Worm (Caenorhabditis elegans): ENCODE measurements around the gene Y62H9A.16.
A peak's percentile ranks its signal among the peaks of the same experiment; 100 is the strongest.

The Y62H9A.16 gene

ce11 chrX:11948184-11948894 is 30.2 kb downstream of the Y62H9A.16 start, which contains the start of gene lsd-1:
Gene lsd-1, plus strand, starts transcription at chrX:11948844.
- no peak for TF ChIP-seq aly-2 (tag; optimal IDR thresholded peaks at IDR 0.05)
- peak; percentile 64 for TF ChIP-seq hmg-11 (tag; optimal IDR thresholded peaks at IDR 0.05)
- no peak for TF ChIP-seq skn-1 (tag; optimal IDR thresholded peaks at IDR 0.05)
- TF ChIP-seq elt-2 (tag; optimal IDR thresholded peaks at IDR 0.05): peak; percentile 6
- no peak for TF ChIP-seq nhr-12 (tag; optimal IDR thresholded peaks at IDR 0.05)
- TF ChIP-seq unc-39 (tag; optimal IDR thresholded peaks at IDR 0.05): no peak
- peak; percentile 50 for TF ChIP-seq pha-4 (tag; optimal IDR thresholded peaks at IDR 0.05)
- TF ChIP-seq ceh-16 (tag; optimal IDR thresholded peaks at IDR 0.05): no peak

DNA sequence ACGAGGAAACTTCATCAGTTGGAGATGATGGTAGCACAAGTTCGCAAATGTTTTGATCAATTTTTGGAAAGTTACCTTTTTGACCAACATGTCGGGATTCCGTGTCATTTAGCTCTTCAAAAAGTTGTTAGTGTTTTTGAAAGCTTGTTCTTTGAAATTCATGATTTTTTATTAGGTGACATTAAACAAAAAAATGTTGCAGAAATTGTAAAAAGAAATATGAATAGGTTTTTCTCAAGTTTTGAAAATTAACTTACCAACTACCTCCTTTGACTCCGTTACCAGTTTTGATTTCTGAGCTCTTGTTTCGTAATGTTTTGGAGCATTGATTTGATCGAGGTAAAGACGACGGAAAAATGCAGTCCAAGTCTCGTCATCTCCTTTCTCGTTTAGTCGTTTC is 34.0 kb downstream of the Y62H9A.16 start:
- TF ChIP-seq elt-1 (tag; optimal IDR thresholded peaks at IDR 0.05): no peak
- no peak for TF ChIP-seq fkh-2 (tag; optimal IDR thresholded peaks at IDR 0.05)
- no peak for TF ChIP-seq sea-2 (GFP tag; optimal IDR thresholded peaks at IDR 0.05)
- no peak for TF ChIP-seq lsy-12 (tag; optimal IDR thresholded peaks at IDR 0.05)
- no peak for TF ChIP-seq daf-12 (tag; optimal IDR thresholded peaks at IDR 0.05)
- no peak for TF ChIP-seq unc-39 (tag; optimal IDR thresholded peaks at IDR 0.05)
- no peak for TF ChIP-seq nhr-67 (tag; optimal IDR thresholded peaks at IDR 0.05)
- no peak for TF ChIP-seq nhr-28 (tag; optimal IDR thresholded peaks at IDR 0.05)
- TF ChIP-seq nhr-12 (tag; optimal IDR thresholded peaks at IDR 0.05): no peak
- no peak for TF ChIP-seq fkh-10 (GFP tag; optimal IDR thresholded peaks at IDR 0.05)
- no peak for TF ChIP-seq skn-1 (tag; optimal IDR thresholded peaks at IDR 0.05)

- TF ChIP-seq ceh-82 (tag; optimal IDR thresholded peaks at IDR 0.05): no peak
- TF ChIP-seq daf-12 (tag; optimal IDR thresholded peaks at IDR 0.05): no peak
- TF ChIP-seq unc-62 (GFP tag; optimal IDR thresholded peaks at IDR 0.05): no peak
Measured at ce11 chrX:11953229-11953628, 35.1 kb downstream of the Y62H9A.16 start, which contains the start of gene T08D10.4. Gene T08D10.4, minus strand, starts transcription at chrX:11953329.

ce11 chrX:11955125-11955524 is 37.0 kb downstream of the Y62H9A.16 start, which contains the start of gene T08D10.3:
Gene T08D10.3, plus strand, starts transcription at chrX:11955425.
- TF ChIP-seq pqm-1 (tag; optimal IDR thresholded peaks at IDR 0.05) (no peak), lin-39 (tag; optimal IDR thresholded peaks at IDR 0.05) (no peak), aly-2 (tag; optimal IDR thresholded peaks at IDR 0.05) (no peak), ceh-16 (tag; optimal IDR thresholded peaks at IDR 0.05) (no peak), egl-5 (tag; optimal IDR thresholded peaks at IDR 0.05) (no peak), nhr-43 (tag; optimal IDR thresholded peaks at IDR 0.05; ENCODE audit: poor library complexity, severe bottlenecking) (no peak), nhr-25 (tag; optimal IDR thresholded peaks at IDR 0.05) (no peak), nhr-12 (tag; optimal IDR thresholded peaks at IDR 0.05) (no peak), fos-1 (tag; optimal IDR thresholded peaks at IDR 0.05) (no peak), lin-15B (tag; optimal IDR thresholded peaks at IDR 0.05) (no peak), pha-4 (tag; optimal IDR thresholded peaks at IDR 0.05) (no peak), fkh-2 (tag; optimal IDR thresholded peaks at IDR 0.05) (no peak), hmg-11 (tag; optimal IDR thresholded peaks at IDR 0.05) (no peak), eor-1 (tag; optimal IDR thresholded peaks at IDR 0.05) (no peak), nfya-1 (tag; optimal IDR thresholded peaks at IDR 0.05; ENCODE audit: insufficient read depth) (no peak), nhr-77 (tag; optimal IDR thresholded peaks at IDR 0.05) (no peak), skn-1 (tag; optimal IDR thresholded peaks at IDR 0.05) (no peak), snpc-4 (tag; optimal IDR thresholded peaks at IDR 0.05) (no peak), sea-2 (GFP tag; optimal IDR thresholded peaks at IDR 0.05) (no peak), nhr-237 (tag; optimal IDR thresholded peaks at IDR 0.05) (no peak)

DNA sequence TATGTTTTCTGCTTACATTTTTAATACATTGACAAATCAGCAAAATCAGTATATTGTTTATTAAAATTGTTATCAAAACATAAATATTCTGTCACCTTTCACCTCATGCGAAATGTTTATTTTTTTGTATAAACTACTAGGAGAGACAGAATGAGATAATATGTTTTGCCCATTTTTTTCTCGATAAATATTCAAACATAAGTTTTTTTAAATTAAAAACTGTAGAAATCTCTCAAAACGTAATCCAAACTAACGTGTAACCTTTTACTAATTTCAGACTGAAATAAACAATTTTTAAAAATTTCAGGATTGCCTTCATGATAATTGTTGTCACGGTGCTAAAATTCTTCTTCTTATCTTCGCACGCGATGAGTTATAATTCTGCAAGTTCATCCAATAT is 39.2 kb downstream of the Y62H9A.16 start, which contains the start of gene T08D10.5:
Gene T08D10.5, plus strand, starts transcription at position 301 of the 400 bp plus-strand sequence.
- TF ChIP-seq elt-3 (tag; optimal IDR thresholded peaks at IDR 0.05) (no peak), unc-39 (tag; optimal IDR thresholded peaks at IDR 0.05) (no peak), daf-12 (tag; optimal IDR thresholded peaks at IDR 0.05) (no peak), skn-1 (tag; optimal IDR thresholded peaks at IDR 0.05) (no peak), lin-15B (tag; optimal IDR thresholded peaks at IDR 0.05) (no peak), nfya-1 (tag; optimal IDR thresholded peaks at IDR 0.05; ENCODE audit: insufficient read depth) (no peak), egl-27 (tag; optimal IDR thresholded peaks at IDR 0.05) (no peak), nhr-11 (tag; optimal IDR thresholded peaks at IDR 0.05) (no peak), pqm-1 (tag; optimal IDR thresholded peaks at IDR 0.05) (no peak), ztf-4 (tag; optimal IDR thresholded peaks at IDR 0.05) (no peak), nhr-77 (tag; optimal IDR thresholded peaks at IDR 0.05) (no peak), nhr-237 (tag; optimal IDR thresholded peaks at IDR 0.05) (no peak), nhr-23 (tag; optimal IDR thresholded peaks at IDR 0.05) (no peak), ztf-11 (tag; optimal IDR thresholded peaks at IDR 0.05) (no peak)

All from whole organism, L3 larva.